Fruit fly (Drosophila melanogaster) S2 (cell line): ENCODE data around the gene ScpX.

ENCODE experiments used
- CG8478 ChIP-seq: fragments of >200 bp; optimal IDR thresholded peaks from 2 replicates; lab custom pipeline; 2018
- CTCF ChIP-seq, 2 experiments: fragments of >200 bp; optimal IDR thresholded peaks; 2 replicates each; lab custom pipeline; 2018

- no peak for TF ChIP-seq CTCF (optimal IDR thresholded peaks at IDR 0.05; lab: Kevin White, UChicago)
- no peak for TF ChIP-seq CG8478 (lab: Kevin White, UChicago)
Observed at dm6 chr2L:18782212-18782825, 48.7 kb upstream of the ScpX start.
